Worm (Caenorhabditis elegans) whole organism, L4/young adult: ENCODE measurements around the gene F55H2.8.

Experiments used
- W03F9.2 ChIP-seq: fragments of 150-350 bp; optimal IDR thresholded peaks from 2 replicates; lab custom pipeline; 2014; ENCODE audit warnings: missing biosample characterization, missing genetic modification characterization
- him-1 ChIP-seq: sonication (generic microtip); optimal IDR thresholded peaks from 2 replicates; lab custom pipeline; 2016; ENCODE audit warnings: missing genotype, missing genetic modification reagents, missing genetic modification characterization, missing compliant biosample characterization

DNA sequence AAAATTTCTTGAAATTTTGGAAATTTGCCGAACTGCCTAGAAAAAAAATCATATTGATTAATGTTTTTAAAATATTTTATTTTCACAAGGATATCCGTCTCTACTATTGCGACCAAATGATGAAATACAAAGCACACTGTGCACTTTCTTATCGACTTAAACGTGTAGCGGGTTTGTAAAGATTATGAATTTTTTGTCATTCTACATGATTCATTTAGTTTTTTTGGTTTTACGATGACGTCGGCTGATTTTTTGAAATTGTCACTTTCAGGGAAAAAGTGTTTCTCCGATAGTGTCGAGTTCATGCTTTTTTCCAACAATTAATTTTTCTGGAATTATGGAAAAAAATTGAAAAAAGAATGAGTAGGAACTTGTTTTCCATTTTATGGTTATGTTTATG, 37.1 kb upstream of the F55H2.8 start:
- no peak for TF ChIP-seq him-1 (tag; lab: Kevin White, UChicago)
- TF ChIP-seq W03F9.2 (tag; lab: Kevin White, UChicago): no peak
